Fruit fly (Drosophila melanogaster) whole organism, embryonic: ENCODE results near the gene CG15012.

Source experiments
- Ada2b ChIP-seq: fragments of 200-800 bp; sonication (Bioruptor generic); IDR thresholded peaks from 2 replicates; pipeline ENCODE4 v1.3.6; 2022; ENCODE audit warnings: missing biosample characterization, missing genetic modification characterization
- Atf-2 ChIP-seq: fragments of 200-800 bp; sonication (Bioruptor generic); optimal IDR thresholded peaks from 2 replicates; lab custom pipeline; 2016; ENCODE audit warnings: missing biosample characterization, missing genetic modification characterization
- Bdp1 ChIP-seq: fragments of 200-800 bp; sonication (Bioruptor generic); optimal IDR thresholded peaks from 3 replicates; lab custom pipeline; 2016; ENCODE audit warnings: missing biosample characterization, missing genetic modification characterization
- CG1233 ChIP-seq: fragments of 200-800 bp; sonication (Bioruptor generic); optimal IDR thresholded peaks from 4 replicates; lab custom pipeline; 2018; ENCODE audit warnings: missing biosample characterization, mild to moderate bottlenecking, missing genetic modification characterization
- CG18619 ChIP-seq: fragments of 200-800 bp; sonication (Bioruptor generic); optimal IDR thresholded peaks from 3 replicates; lab custom pipeline; 2017; ENCODE audit warnings: missing biosample characterization, mild to moderate bottlenecking, missing genetic modification characterization
- CG33557 ChIP-seq: fragments of 200-800 bp; sonication (Bioruptor generic); optimal IDR thresholded peaks from 2 replicates; lab custom pipeline; 2019; ENCODE audit warnings: missing biosample characterization, mild to moderate bottlenecking, missing genetic modification characterization, moderate library complexity
- CG34422 ChIP-seq: fragments of 200-800 bp; sonication (Bioruptor generic); IDR thresholded peaks from 3 replicates; pipeline ENCODE4 v1.3.6; 2022; ENCODE audit warnings: missing biosample characterization, missing genetic modification characterization
- CG3726 ChIP-seq: fragments of 200-800 bp; sonication (Bioruptor generic); IDR thresholded peaks from 3 replicates; pipeline ENCODE4, ENCODE4 v1.3.6; 2022; ENCODE audit warnings: missing biosample characterization, missing genetic modification characterization
- CG43689 ChIP-seq: fragments of 200-800 bp; sonication (Bioruptor generic); IDR thresholded peaks from 2 replicates; pipeline ENCODE4 v1.3.6; 2022; ENCODE audit warnings: missing biosample characterization, missing genetic modification characterization
- CG6854 ChIP-seq: fragments of 200-800 bp; sonication (Bioruptor generic); optimal IDR thresholded peaks from 3 replicates; lab custom pipeline; 2017; ENCODE audit warnings: missing biosample characterization, mild to moderate bottlenecking, missing genetic modification characterization
- CG7357 ChIP-seq: fragments of 200-800 bp; sonication (Bioruptor generic); IDR thresholded peaks from 3 replicates; pipeline ENCODE4 v1.3.6; 2022; ENCODE audit warnings: missing biosample characterization, missing genetic modification characterization
- CG7786 ChIP-seq: fragments of 200-800 bp; sonication (Bioruptor generic); optimal IDR thresholded peaks from 2 replicates; lab custom pipeline; 2016; ENCODE audit warnings: missing biosample characterization, missing genetic modification characterization
- CG8359 ChIP-seq: fragments of 200-800 bp; sonication (Bioruptor generic); optimal IDR thresholded peaks from 2 replicates; lab custom pipeline; 2017; ENCODE audit warnings: missing biosample characterization, mild to moderate bottlenecking, missing genetic modification characterization, borderline replicate concordance
- D19A ChIP-seq: fragments of 200-800 bp; optimal IDR thresholded peaks from 3 replicates; lab custom pipeline; 2019; ENCODE audit warnings: missing biosample characterization, mild to moderate bottlenecking, missing genetic modification characterization, moderate library complexity
- Dbx ChIP-seq: fragments of 200-800 bp; sonication (Bioruptor generic); IDR thresholded peaks from 3 replicates; pipeline ENCODE4 v1.3.6; 2022; ENCODE audit warnings: missing biosample characterization, missing genetic modification characterization
- Dll ChIP-seq: fragments of 200-800 bp; sonication (Bioruptor generic); IDR thresholded peaks from 4 replicates; pipeline ENCODE4 v1.3.6; 2022; ENCODE audit warnings: missing biosample characterization, missing genetic modification characterization; ENCODE audit not compliant: partially characterized antibody
- Dp ChIP-seq: fragments of 200-800 bp; sonication (Bioruptor generic); optimal IDR thresholded peaks from 2 replicates; lab custom pipeline; 2018; ENCODE audit warnings: missing biosample characterization, mild to moderate bottlenecking, missing genetic modification characterization, moderate library complexity
- HLH54F ChIP-seq: fragments of 200-800 bp; sonication (Bioruptor generic); optimal IDR thresholded peaks from 3 replicates; lab custom pipeline; 2016; ENCODE audit warnings: missing biosample characterization, missing genetic modification characterization
- MBD-R2 ChIP-seq: fragments of 200-800 bp; sonication (Bioruptor generic); IDR thresholded peaks from 2 replicates; pipeline ENCODE4 v1.3.6; 2022; ENCODE audit warnings: missing biosample characterization, missing genetic modification characterization
- NC2α ChIP-seq: fragments of 200-800 bp; sonication (Bioruptor generic); optimal IDR thresholded peaks from 2 replicates; lab custom pipeline; 2016; ENCODE audit warnings: missing biosample characterization, missing genetic modification characterization
- Sry-β ChIP-seq: fragments of 200-800 bp; sonication (Bioruptor generic); optimal IDR thresholded peaks from 2 replicates; lab custom pipeline; 2018; ENCODE audit warnings: missing biosample characterization, mild to moderate bottlenecking, missing genetic modification characterization, moderate library complexity
- Vsx1 ChIP-seq: fragments of 200-800 bp; sonication (Bioruptor generic); optimal IDR thresholded peaks from 2 replicates; lab custom pipeline; 2017; ENCODE audit warnings: missing biosample characterization, mild to moderate bottlenecking, missing genetic modification characterization, missing genetic modification reagents
- YL-1 ChIP-seq: fragments of 200-800 bp; sonication (Bioruptor generic); optimal IDR thresholded peaks from 3 replicates; lab custom pipeline; 2017; ENCODE audit warnings: missing biosample characterization, mild to moderate bottlenecking, missing genetic modification characterization
- abd-A ChIP-seq: fragments of 200-800 bp; sonication (Bioruptor generic); optimal IDR thresholded peaks from 3 replicates; lab custom pipeline; 2019; ENCODE audit warnings: missing biosample characterization, mild to moderate bottlenecking, missing genetic modification characterization, moderate library complexity
- btn ChIP-seq: fragments of 200-800 bp; sonication (Bioruptor generic); optimal IDR thresholded peaks from 2 replicates; lab custom pipeline; 2016; ENCODE audit warnings: missing biosample characterization, missing genetic modification characterization
- cato ChIP-seq: fragments of 200-800 bp; sonication (Bioruptor generic); optimal IDR thresholded peaks from 2 replicates; lab custom pipeline; 2016; ENCODE audit warnings: missing biosample characterization, missing genetic modification characterization, borderline replicate concordance
- crc ChIP-seq: fragments of 200-800 bp; sonication (Bioruptor generic); optimal IDR thresholded peaks from 2 replicates; lab custom pipeline; 2016; ENCODE audit warnings: missing biosample characterization, missing genetic modification characterization
- dimm ChIP-seq: fragments of 200-800 bp; sonication (Bioruptor generic); IDR thresholded peaks from 2 replicates; pipeline ENCODE4 v1.3.6; 2022; ENCODE audit warnings: missing biosample characterization, missing genetic modification characterization
- dpn ChIP-seq, 2 experiments: fragments of 200-800 bp; sonication (Bioruptor generic); optimal IDR thresholded peaks; 3 replicates each; lab custom pipeline; 2016; ENCODE audit warnings: missing biosample characterization in 2 of 2, missing genetic modification characterization in 2 of 2
- emc ChIP-seq: fragments of 200-800 bp; sonication (Bioruptor generic); optimal IDR thresholded peaks from 2 replicates; lab custom pipeline; 2016; ENCODE audit warnings: missing biosample characterization, missing genetic modification characterization
- hbn ChIP-seq: fragments of 200-800 bp; sonication (Bioruptor generic); IDR thresholded peaks from 2 replicates; pipeline ENCODE4 v1.3.6; 2022; ENCODE audit warnings: missing biosample characterization, missing genetic modification characterization; ENCODE audit not compliant: partially characterized antibody
- hkb ChIP-seq, 2 experiments: fragments of 200-800 bp in 1 of 2; fragments of >200 bp in 1 of 2; sonication (Bioruptor generic) in 1 of 2; IDR thresholded peaks in 1 of 2; optimal IDR thresholded peaks in 1 of 2; 2 replicates each; pipeline versions ENCODE4 v1.3.6 to Lab custom; 2017 to 2022; ENCODE audit warnings: missing biosample characterization in 1 of 2, missing genetic modification characterization in 1 of 2
- inv ChIP-seq: fragments of 200-800 bp; sonication (Bioruptor generic); IDR thresholded peaks from 2 replicates; pipeline ENCODE4 v1.3.6; 2022; ENCODE audit warnings: missing biosample characterization, missing genetic modification characterization; ENCODE audit not compliant: partially characterized antibody
- kay ChIP-seq: fragments of 200-800 bp; sonication (Bioruptor generic); optimal IDR thresholded peaks from 2 replicates; lab custom pipeline; 2016; ENCODE audit warnings: missing biosample characterization, missing genetic modification characterization
- klu ChIP-seq: fragments of 200-800 bp; sonication (Bioruptor generic); IDR thresholded peaks from 2 replicates; pipeline ENCODE4 v1.3.6; 2022; ENCODE audit warnings: missing biosample characterization, missing genetic modification characterization
- nerfin-1 ChIP-seq: fragments of 200-800 bp; sonication (Bioruptor generic); optimal IDR thresholded peaks from 3 replicates; lab custom pipeline; 2019; ENCODE audit warnings: missing biosample characterization, mild to moderate bottlenecking, missing genetic modification characterization, moderate library complexity
- pan ChIP-seq, 4 experiments: fragments of >200 bp in 3 of 4; fragments of 200-800 bp in 1 of 4; sonication (Bioruptor generic) in 1 of 4; optimal IDR thresholded peaks in 3 of 4; IDR thresholded peaks in 1 of 4; 2 replicates each; pipeline versions ENCODE4 v1.3.6 to Lab custom; 2017 to 2022; ENCODE audit warnings: missing biosample characterization in 2 of 4, missing genetic modification characterization in 2 of 4, mixed read lengths in 1 of 4
- pros ChIP-seq: fragments of 200-800 bp; sonication (Bioruptor generic); optimal IDR thresholded peaks from 3 replicates; lab custom pipeline; 2019; ENCODE audit warnings: missing biosample characterization, mild to moderate bottlenecking, missing genetic modification characterization, moderate library complexity
- pzg ChIP-seq: fragments of 200-800 bp; sonication (Bioruptor generic); optimal IDR thresholded peaks from 3 replicates; lab custom pipeline; 2018; ENCODE audit warnings: missing biosample characterization, mild to moderate bottlenecking, missing genetic modification characterization, moderate library complexity
- slp2 ChIP-seq: fragments of 200-800 bp; sonication (Bioruptor generic); optimal IDR thresholded peaks from 2 replicates; lab custom pipeline; 2016; ENCODE audit warnings: missing biosample characterization, missing genetic modification characterization
- sna ChIP-seq: fragments of 200-800 bp; sonication (Bioruptor generic); IDR thresholded peaks from 2 replicates; pipeline ENCODE4 v1.3.6; 2022; ENCODE audit warnings: missing biosample characterization, missing genetic modification characterization; ENCODE audit not compliant: partially characterized antibody
- tgo ChIP-seq: fragments of 200-800 bp; sonication (Bioruptor generic); IDR thresholded peaks from 3 replicates; pipeline ENCODE4 v1.3.6; 2022; ENCODE audit warnings: missing biosample characterization, missing genetic modification characterization
- tin ChIP-seq: fragments of 200-800 bp; sonication (Bioruptor generic); optimal IDR thresholded peaks from 3 replicates; lab custom pipeline; 2016; ENCODE audit warnings: missing biosample characterization, missing genetic modification characterization
- tio ChIP-seq: fragments of 200-800 bp; sonication (Bioruptor generic); optimal IDR thresholded peaks from 2 replicates; lab custom pipeline; 2017; ENCODE audit warnings: missing biosample characterization, missing genetic modification characterization, inconsistent platforms
- tna ChIP-seq: fragments of 200-800 bp; sonication (Bioruptor generic); IDR thresholded peaks from 2 replicates; pipeline ENCODE4 v1.3.6; 2022; ENCODE audit warnings: missing biosample characterization, missing genetic modification characterization; ENCODE audit not compliant: partially characterized antibody
- wor ChIP-seq: fragments of 200-800 bp; sonication (Bioruptor generic); IDR thresholded peaks from 2 replicates; pipeline ENCODE4 v1.3.6; 2022; ENCODE audit warnings: missing biosample characterization, missing genetic modification characterization

Gene CG15012

DNA sequence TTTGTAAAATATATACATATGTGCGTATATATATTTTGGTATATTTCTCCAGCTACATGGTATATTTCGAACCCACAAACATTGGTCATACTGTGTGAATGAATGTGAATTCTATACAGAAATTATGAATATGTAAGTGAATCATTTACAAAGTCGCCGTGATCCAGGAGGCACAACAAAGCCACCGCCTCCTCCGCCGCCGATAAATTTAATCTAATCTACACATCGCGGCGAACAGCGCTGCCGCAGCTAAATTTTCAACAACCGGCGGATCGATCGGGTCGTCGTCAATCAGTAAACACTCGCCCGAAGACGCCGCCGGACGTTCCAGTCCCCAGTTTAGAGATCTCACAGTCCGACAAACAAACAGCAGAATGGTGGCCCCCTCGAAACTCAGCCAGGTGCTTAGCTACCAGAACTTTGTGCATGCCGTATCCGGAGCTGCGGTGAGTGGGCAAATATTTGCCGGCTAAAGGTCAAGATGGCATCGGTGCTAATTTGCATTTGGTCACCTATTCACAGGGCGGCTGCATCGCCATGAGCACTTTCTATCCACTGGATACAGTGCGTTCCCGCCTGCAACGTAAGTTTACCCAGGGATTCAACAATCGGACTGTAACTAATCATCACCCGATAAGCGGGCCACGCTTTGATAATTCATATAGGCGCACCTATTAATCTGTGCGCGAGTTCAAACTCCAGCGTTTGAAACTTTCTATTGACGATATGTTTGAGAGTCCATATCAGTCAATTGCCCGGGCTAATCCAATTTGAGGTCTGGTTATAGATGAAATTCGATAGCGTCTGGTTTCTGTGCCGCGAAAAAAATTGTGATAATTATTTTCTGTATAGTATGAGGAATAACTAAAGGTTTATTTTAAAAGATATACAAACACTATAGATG lies 26.9 kb upstream of the CG15012 start, which contains the start of gene PMP34 (continued):
- TF ChIP-seq nerfin-1 = no peak
- TF ChIP-seq Vsx1 (GFP tag; lab: Kevin White, UChicago) = peak; percentile 34

DNA sequence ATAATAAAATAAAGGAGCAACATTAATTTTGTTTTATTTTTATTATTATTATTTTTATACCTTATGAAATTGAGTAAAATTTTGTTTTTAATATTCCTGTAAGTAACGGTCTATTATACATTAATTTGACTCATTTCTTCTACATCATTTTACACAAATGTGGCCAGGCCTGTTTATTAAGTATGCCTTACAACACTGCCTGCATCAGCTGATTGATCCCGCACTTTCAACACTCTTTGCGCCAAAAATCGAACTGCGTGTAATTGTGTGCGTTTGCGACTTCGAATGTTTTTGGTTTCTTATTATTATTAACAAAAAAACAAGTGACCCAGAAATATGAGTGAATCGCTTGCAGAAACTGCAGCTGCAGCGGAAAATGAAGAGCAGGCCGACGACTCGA lies 21.3 kb upstream of the CG15012 start, which contains the start of gene Claspin:
Gene Claspin, plus strand, starts transcription at position 185 of the 400 bp plus-strand sequence.
- TF ChIP-seq Bdp1 (GFP tag; lab: Kevin White, UChicago) (peak; percentile 39), YL-1 (GFP tag; lab: Kevin White, UChicago) (peak; percentile 11), slp2 (no peak), Dbx (GFP tag; lab: Robert Waterston, UW) (peak; percentile 26; the same call in 1 of the 3 replicates), Ada2b (GFP tag; lab: Robert Waterston, UW) (no peak), NC2α (GFP tag; lab: Kevin White, UChicago) (no peak), hkb (optimal IDR thresholded peaks at IDR 0.05; lab: Kevin White, UChicago) (no peak), hkb (GFP tag; IDR thresholded peaks at IDR 0.05; lab: Robert Waterston, UW) (peak; percentile 20), D19A (no peak), btn (GFP tag; lab: Kevin White, UChicago) (no peak), tgo (GFP tag; lab: Robert Waterston, UW) (no peak), dimm (GFP tag; lab: Robert Waterston, UW) (no peak), pan (optimal IDR thresholded peaks at IDR 0.05; lab: Kevin White, UChicago) (no peak), pan (GFP tag; optimal IDR thresholded peaks at IDR 0.05 in 1 of 2, IDR thresholded peaks at IDR 0.05 in 1 of 2) (peak in 1 of 2 experiments; percentile 20), tin (peak; percentile 13), pros (GFP tag; lab: Kevin White, UChicago) (no peak), HLH54F (GFP tag; lab: Kevin White, UChicago) (peak; percentile 53), pzg (GFP tag; lab: Kevin White, UChicago) (peak; percentile 83), MBD-R2 (peak; percentile 86), cato (GFP tag; lab: Kevin White, UChicago) (no peak), CG3726 (no peak), wor (GFP tag; lab: Robert Waterston, UW) (no peak), CG7357 (no peak), crc (GFP tag; lab: Kevin White, UChicago) (no peak), dpn (GFP tag; optimal IDR thresholded peaks at IDR 0.05; lab: Kevin White, UChicago) (peak; percentile 60 to 65), CG8359 (GFP tag; lab: Kevin White, UChicago) (no peak), CG6854 (no peak), CG34422 (no peak), abd-A (tag; lab: Kevin White, UChicago) (no peak), Dll (GFP tag; lab: Robert Waterston, UW) (no peak), inv (no peak), CG18619 (GFP tag; lab: Kevin White, UChicago) (no peak), kay (GFP tag; lab: Kevin White, UChicago) (peak; percentile 32), Sry-β (GFP tag; lab: Kevin White, UChicago) (no peak), emc (GFP tag; lab: Kevin White, UChicago) (no peak), tio (GFP tag; lab: Kevin White, UChicago) (no peak), CG43689 (GFP tag; lab: Robert Waterston, UW) (no peak), CG7786 (peak; percentile 62), tna (GFP tag; lab: Robert Waterston, UW) (no peak), CG33557 (no peak), hbn (GFP tag; lab: Robert Waterston, UW) (no peak), CG1233 (GFP tag; lab: Kevin White, UChicago) (no peak), klu (GFP tag; lab: Robert Waterston, UW) (no peak; the same call in 1 of the 2 replicates), sna (no peak), Atf-2 (no peak), Dp (GFP tag; lab: Kevin White, UChicago) (peak; percentile 99)
